Worm (Caenorhabditis elegans) whole organism, L4 larva: ENCODE results near the gene Y38E10A.17.

Source experiments
- F49E8.2 ChIP-seq: sonication (generic microtip); optimal IDR thresholded peaks from 2 replicates; lab custom pipeline; 2016; ENCODE audit warnings: missing compliant biosample characterization, mild to moderate bottlenecking, missing genetic modification characterization, borderline replicate concordance
- ceh-20 ChIP-seq: fragments of 200-800 bp; sonication (Bioruptor generic); IDR thresholded peaks from 2 replicates; pipeline ENCODE4 v1.3.6; 2022; ENCODE audit warnings: missing genetic modification reagents, missing genetic modification characterization, missing compliant biosample characterization
- dpl-1 ChIP-seq: fragments of 150-350 bp; optimal IDR thresholded peaks from 2 replicates; lab custom pipeline; 2014; ENCODE audit warnings: missing biosample characterization, missing genetic modification reagents, missing genetic modification characterization
- fkh-10 ChIP-seq: fragments of 150-350 bp; optimal IDR thresholded peaks from 2 replicates; lab custom pipeline; 2014; ENCODE audit warnings: missing biosample characterization, missing genetic modification reagents, missing genetic modification characterization
- lin-39 ChIP-seq: fragments of 150-350 bp; optimal IDR thresholded peaks from 2 replicates; lab custom pipeline; 2014; ENCODE audit warnings: missing biosample characterization, missing genetic modification reagents, missing genetic modification characterization
- lsy-2 ChIP-seq, 2 experiments: fragments of 150-350 bp in 1 of 2; sonication (generic microtip) in 1 of 2; optimal IDR thresholded peaks; 2 replicates each; lab custom pipeline; 2014 to 2017; ENCODE audit warnings: missing biosample characterization in 2 of 2, missing genetic modification characterization in 2 of 2
- madf-5 ChIP-seq, 2 experiments: fragments of 200-800 bp; sonication (Bioruptor generic); IDR thresholded peaks; 2 replicates each; pipeline ENCODE4 v1.3.6; 2022; ENCODE audit warnings: missing compliant biosample characterization in 2 of 2, missing genetic modification characterization in 2 of 2
- nhr-11 ChIP-seq: fragments of 150-350 bp; optimal IDR thresholded peaks from 2 replicates; lab custom pipeline; 2014; ENCODE audit warnings: missing biosample characterization, missing genetic modification characterization
- nhr-6 ChIP-seq: fragments of 150-350 bp; optimal IDR thresholded peaks from 2 replicates; lab custom pipeline; 2014; ENCODE audit warnings: missing biosample characterization, missing genetic modification characterization
- nhr-77 ChIP-seq: fragments of 150-350 bp; optimal IDR thresholded peaks from 2 replicates; lab custom pipeline; 2014; ENCODE audit warnings: missing biosample characterization, missing genetic modification characterization
- tra-1 ChIP-seq: fragments of 200-800 bp; sonication (Bioruptor generic); IDR thresholded peaks from 2 replicates; pipeline ENCODE4 v1.3.6; 2022; ENCODE audit warnings: missing genetic modification reagents, missing genetic modification characterization, missing compliant biosample characterization
- zfp-2 ChIP-seq: sonication (generic microtip); optimal IDR thresholded peaks from 2 replicates; lab custom pipeline; 2016; ENCODE audit warnings: mild to moderate bottlenecking, missing genetic modification characterization, missing compliant biosample characterization
- zfp-3 ChIP-seq: fragments of 200-800 bp; sonication (Bioruptor generic); conservative IDR thresholded peaks from 2 replicates; pipeline ENCODE4 v1.3.6; 2022; ENCODE audit warnings: missing genetic modification reagents, missing genetic modification characterization, missing compliant biosample characterization

DNA sequence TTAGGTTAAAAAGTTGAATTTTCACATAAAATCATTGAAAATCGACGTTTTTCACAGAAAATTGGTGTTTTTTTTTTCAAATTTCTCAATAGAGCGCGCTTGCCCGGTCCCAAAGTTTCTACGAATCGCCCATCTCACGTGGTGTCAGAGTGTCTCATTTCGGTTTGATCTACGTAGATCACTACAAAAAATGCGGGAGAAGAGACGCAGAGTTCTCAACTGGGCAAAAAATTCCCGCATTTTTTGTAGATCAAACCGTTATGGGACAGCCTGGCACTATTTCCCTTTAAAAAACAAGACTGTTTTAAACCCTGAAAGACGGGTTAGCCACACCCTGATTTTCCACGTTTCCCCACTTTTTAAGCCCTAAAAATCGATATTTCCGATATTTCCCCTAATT, 37.3 kb upstream of the Y38E10A.17 start:
- TF ChIP-seq nhr-77 (tag; lab: Kevin White, UChicago) (no peak), madf-5 (GFP tag; IDR thresholded peaks at IDR 0.05; lab: Robert Waterston, UW) (no peak), F49E8.2 (tag; lab: Kevin White, UChicago) (no peak), nhr-11 (no peak), lin-39 (tag; lab: Kevin White, UChicago) (no peak), nhr-6 (tag; lab: Kevin White, UChicago) (no peak), ceh-20 (no peak), fkh-10 (GFP tag; lab: Kevin White, UChicago) (no peak), lsy-2 (tag; optimal IDR thresholded peaks at IDR 0.05; lab: Kevin White, UChicago) (no peak), zfp-2 (tag; lab: Kevin White, UChicago) (no peak), zfp-3 (no peak), dpl-1 (GFP tag; lab: Kevin White, UChicago) (no peak), tra-1 (GFP tag; lab: Robert Waterston, UW) (no peak)
